Worm (Caenorhabditis elegans): ENCODE data around the gene C48B4.7.

DNA sequence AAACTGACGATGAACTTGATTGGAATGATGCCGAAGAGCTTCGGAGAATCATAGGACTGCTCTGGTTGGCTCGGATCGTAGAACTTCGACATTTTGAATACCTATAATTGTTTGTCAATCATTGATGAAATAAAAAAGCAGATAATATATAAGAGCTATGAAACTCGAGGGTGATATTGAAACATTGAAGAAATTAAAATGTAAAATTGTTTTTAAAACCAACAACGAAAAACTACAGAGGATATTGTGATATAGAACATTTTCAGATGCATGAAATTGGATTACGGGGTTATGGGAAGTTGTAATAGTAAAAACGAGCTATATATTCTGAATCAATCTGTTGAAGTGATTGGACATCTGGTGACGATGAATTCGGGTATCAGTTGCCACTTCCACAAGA lies 5.2 kb upstream of the C48B4.7 start, which contains the start of gene C48B4.10:
- TF ChIP-seq unc-39 (tag; optimal IDR thresholded peaks at IDR 0.05) (no peak), nhr-237 (tag; optimal IDR thresholded peaks at IDR 0.05) (no peak), tbx-8 (GFP tag; optimal IDR thresholded peaks at IDR 0.05) (no peak), bed-3 (GFP tag; optimal IDR thresholded peaks at IDR 0.05) (no peak), unc-120 (tag; optimal IDR thresholded peaks at IDR 0.05; ENCODE audit: poor library complexity, severe bottlenecking) (no peak), ces-1 (GFP tag; optimal IDR thresholded peaks at IDR 0.05) (no peak), pha-4 (tag; optimal IDR thresholded peaks at IDR 0.05) (no peak), unc-62 (GFP tag; optimal IDR thresholded peaks at IDR 0.05) (no peak), mab-5 (tag; optimal IDR thresholded peaks at IDR 0.05) (no peak)

All from whole organism, mixed stage, embryonic.